Worm (Caenorhabditis elegans) whole organism, L2 larva: ENCODE results near the gene W07A12.4.

Source experiments
- C34F6.9 ChIP-seq: fragments of 150-350 bp; optimal IDR thresholded peaks from 2 replicates; lab custom pipeline; 2014; ENCODE audit warnings: missing biosample characterization, missing genetic modification characterization
- F13H6.1 ChIP-seq: sonication (generic microtip); optimal IDR thresholded peaks from 2 replicates; lab custom pipeline; 2016; ENCODE audit warnings: missing genetic modification characterization, missing compliant biosample characterization
- R02D3.7 ChIP-seq: fragments of 150-350 bp; optimal IDR thresholded peaks from 2 replicates; lab custom pipeline; 2014; ENCODE audit warnings: missing biosample characterization, missing genetic modification characterization
- ZK546.5 ChIP-seq: sonication (generic microtip); optimal IDR thresholded peaks from 2 replicates; lab custom pipeline; 2017; ENCODE audit warnings: missing biosample characterization, missing genetic modification characterization
- alr-1 ChIP-seq: fragments of 150-350 bp; optimal IDR thresholded peaks from 2 replicates; lab custom pipeline; 2014; ENCODE audit warnings: missing biosample characterization, missing genetic modification characterization
- ama-1 ChIP-seq: fragments of 150-350 bp; optimal IDR thresholded peaks from 2 replicates; lab custom pipeline; 2018; ENCODE audit warnings: inconsistent platforms
- blmp-1 ChIP-seq: sonication (generic microtip); optimal IDR thresholded peaks from 2 replicates; lab custom pipeline; 2017; ENCODE audit warnings: missing genetic modification characterization, mild to moderate bottlenecking, missing compliant biosample characterization, antibody characterized with exemption, moderate library complexity; ENCODE audit not compliant: insufficient read depth
- ceh-16 ChIP-seq: fragments of 150-350 bp; optimal IDR thresholded peaks from 2 replicates; lab custom pipeline; 2014; ENCODE audit warnings: missing biosample characterization, missing genetic modification characterization
- ceh-82 ChIP-seq: fragments of 150-350 bp; optimal IDR thresholded peaks from 2 replicates; lab custom pipeline; 2014; ENCODE audit warnings: missing biosample characterization, missing genetic modification characterization
- crh-2 ChIP-seq: sonication (generic microtip); optimal IDR thresholded peaks from 2 replicates; lab custom pipeline; 2017; ENCODE audit warnings: missing biosample characterization, missing genetic modification characterization
- dmd-4 ChIP-seq: sonication (generic microtip); optimal IDR thresholded peaks from 2 replicates; lab custom pipeline; 2017; ENCODE audit warnings: missing biosample characterization, missing genetic modification characterization
- egl-27 ChIP-seq: sonication (generic microtip); optimal IDR thresholded peaks from 3 replicates; lab custom pipeline; 2017; ENCODE audit warnings: missing biosample characterization, missing genetic modification reagents, missing genetic modification characterization
- elt-1 ChIP-seq: fragments of 150-350 bp; optimal IDR thresholded peaks from 2 replicates; lab custom pipeline; 2014; ENCODE audit warnings: missing biosample characterization, missing genetic modification characterization
- elt-3 ChIP-seq: sonication (generic microtip); optimal IDR thresholded peaks from 2 replicates; lab custom pipeline; 2017; ENCODE audit warnings: missing biosample characterization, missing genetic modification characterization
- fos-1 ChIP-seq: fragments of 150-350 bp; optimal IDR thresholded peaks from 2 replicates; lab custom pipeline; 2014; ENCODE audit warnings: missing biosample characterization, missing genetic modification characterization
- gmeb-1 ChIP-seq: fragments of 150-350 bp; optimal IDR thresholded peaks from 2 replicates; lab custom pipeline; 2014; ENCODE audit warnings: missing biosample characterization, missing genetic modification characterization
- lin-11 ChIP-seq: fragments of 150-350 bp; sonication (generic microtip); optimal IDR thresholded peaks from 2 replicates; lab custom pipeline; 2014; ENCODE audit warnings: missing biosample characterization, missing genetic modification characterization, inconsistent platforms, mixed read lengths
- lin-39 ChIP-seq: fragments of 150-350 bp; optimal IDR thresholded peaks from 2 replicates; lab custom pipeline; 2014; ENCODE audit warnings: missing biosample characterization, missing genetic modification reagents, missing genetic modification characterization
- lsy-2 ChIP-seq, 2 experiments: fragments of 150-350 bp in 1 of 2; sonication (generic microtip) in 1 of 2; optimal IDR thresholded peaks; 2 replicates each; lab custom pipeline; 2014 to 2017; ENCODE audit warnings: missing biosample characterization in 2 of 2, missing genetic modification characterization in 2 of 2
- mab-5 ChIP-seq: fragments of 150-350 bp; optimal IDR thresholded peaks from 2 replicates; lab custom pipeline; 2014; ENCODE audit warnings: missing biosample characterization, missing genetic modification characterization
- mdl-1 ChIP-seq, 2 experiments: fragments of 150-350 bp in 1 of 2; sonication (generic microtip) in 1 of 2; optimal IDR thresholded peaks; 2 replicates each; lab custom pipeline; 2017; ENCODE audit warnings: missing biosample characterization in 2 of 2, missing genetic modification characterization in 2 of 2
- nhr-10 ChIP-seq: sonication (generic microtip); optimal IDR thresholded peaks from 2 replicates; lab custom pipeline; 2017; ENCODE audit warnings: missing biosample characterization, missing genetic modification characterization
- nhr-11 ChIP-seq: fragments of 150-350 bp; optimal IDR thresholded peaks from 2 replicates; lab custom pipeline; 2014; ENCODE audit warnings: missing biosample characterization, missing genetic modification characterization
- nhr-12 ChIP-seq: fragments of 150-350 bp; optimal IDR thresholded peaks from 2 replicates; lab custom pipeline; 2014; ENCODE audit warnings: missing biosample characterization, missing genetic modification characterization
- nhr-129 ChIP-seq: fragments of 150-350 bp; optimal IDR thresholded peaks from 2 replicates; lab custom pipeline; 2014; ENCODE audit warnings: missing biosample characterization, missing genetic modification characterization
- nhr-21 ChIP-seq: fragments of 150-350 bp; optimal IDR thresholded peaks from 2 replicates; lab custom pipeline; 2014; ENCODE audit warnings: missing biosample characterization, missing genetic modification characterization
- nhr-237 ChIP-seq: fragments of 150-350 bp; optimal IDR thresholded peaks from 2 replicates; lab custom pipeline; 2014; ENCODE audit warnings: missing biosample characterization, missing genetic modification characterization
- nhr-25 ChIP-seq: fragments of 150-350 bp; sonication (generic microtip); optimal IDR thresholded peaks from 3 replicates; lab custom pipeline; 2014; ENCODE audit warnings: missing biosample characterization, missing genetic modification characterization
- nhr-6 ChIP-seq: fragments of 150-350 bp; optimal IDR thresholded peaks from 2 replicates; lab custom pipeline; 2014; ENCODE audit warnings: missing biosample characterization, missing genetic modification characterization
- nhr-77 ChIP-seq: fragments of 150-350 bp; optimal IDR thresholded peaks from 2 replicates; lab custom pipeline; 2014; ENCODE audit warnings: missing biosample characterization, missing genetic modification characterization
- sem-4 ChIP-seq: fragments of 150-350 bp; optimal IDR thresholded peaks from 2 replicates; lab custom pipeline; 2014; ENCODE audit warnings: missing biosample characterization, missing genetic modification reagents, missing genetic modification characterization
- sma-3 ChIP-seq: sonication (generic microtip); optimal IDR thresholded peaks from 2 replicates; lab custom pipeline; 2016; ENCODE audit warnings: missing genetic modification reagents, missing genetic modification characterization, missing compliant biosample characterization
- sma-9 ChIP-seq, 2 experiments: fragments of 150-350 bp in 1 of 2; sonication (generic microtip) in 1 of 2; optimal IDR thresholded peaks; 2 replicates each; lab custom pipeline; 2014 to 2016; ENCODE audit warnings: missing genetic modification characterization in 2 of 2, mild to moderate bottlenecking in 1 of 2, missing biosample characterization in 1 of 2, missing compliant biosample characterization in 1 of 2, missing genetic modification reagents in 1 of 2, moderate library complexity in 1 of 2
- snpc-4 ChIP-seq: fragments of 150-350 bp; optimal IDR thresholded peaks from 2 replicates; lab custom pipeline; 2014; ENCODE audit warnings: missing biosample characterization, missing genetic modification characterization
- unc-39 ChIP-seq: fragments of 150-350 bp; optimal IDR thresholded peaks from 2 replicates; lab custom pipeline; 2014; ENCODE audit warnings: missing biosample characterization, missing genetic modification characterization
- unc-55 ChIP-seq: fragments of 150-350 bp; sonication (generic microtip); optimal IDR thresholded peaks from 3 replicates; lab custom pipeline; 2014; ENCODE audit warnings: missing biosample characterization, missing genetic modification reagents, missing genetic modification characterization
- zag-1 ChIP-seq: fragments of 150-350 bp; optimal IDR thresholded peaks from 2 replicates; lab custom pipeline; 2014; ENCODE audit warnings: missing biosample characterization, missing genetic modification characterization
- ztf-1 ChIP-seq: fragments of 200-800 bp; sonication (Bioruptor generic); conservative IDR thresholded peaks from 2 replicates; pipeline ENCODE4 v1.3.6; 2022; ENCODE audit warnings: missing genetic modification characterization, missing compliant biosample characterization
- ztf-11 ChIP-seq: sonication (generic microtip); optimal IDR thresholded peaks from 2 replicates; lab custom pipeline; 2017; ENCODE audit warnings: missing biosample characterization, missing genetic modification characterization
- ztf-4 ChIP-seq: fragments of 150-350 bp; optimal IDR thresholded peaks from 2 replicates; lab custom pipeline; 2014; ENCODE audit warnings: missing biosample characterization, missing genetic modification characterization

Gene W07A12.4

ce11 chrII:9156277-9156676 is 10.2 kb downstream of the W07A12.4 start:
- TF ChIP-seq lin-39 = no peak
- TF ChIP-seq lsy-2 (tag; optimal IDR thresholded peaks at IDR 0.05; lab: Kevin White, UChicago) = no peak
- TF ChIP-seq nhr-21 (tag; lab: Kevin White, UChicago) = peak; percentile 0
- TF ChIP-seq nhr-129 (tag; lab: Kevin White, UChicago) = peak; percentile 67
- TF ChIP-seq elt-3 (tag; lab: Kevin White, UChicago) = no peak
- no peak for TF ChIP-seq sma-9 (GFP tag; optimal IDR thresholded peaks at IDR 0.05; lab: Kevin White, UChicago)
- no peak for TF ChIP-seq sma-9 (tag; optimal IDR thresholded peaks at IDR 0.05; lab: Kevin White, UChicago)
- TF ChIP-seq nhr-11 (tag; lab: Kevin White, UChicago) = no peak
- no peak for TF ChIP-seq unc-39 (tag; lab: Kevin White, UChicago)
- TF ChIP-seq ztf-11 (tag; lab: Kevin White, UChicago) = no peak
- TF ChIP-seq zag-1 (tag; lab: Kevin White, UChicago) = no peak
- TF ChIP-seq nhr-25 = peak; percentile 45
- TF ChIP-seq sem-4 = no peak
- no peak for TF ChIP-seq lin-11 (tag; lab: Kevin White, UChicago)
- TF ChIP-seq sma-3 (GFP tag; lab: Kevin White, UChicago) = no peak
- no peak for TF ChIP-seq ztf-4 (tag; lab: Kevin White, UChicago)

- TF ChIP-seq zag-1 (tag; lab: Kevin White, UChicago) (no peak), nhr-129 (tag; lab: Kevin White, UChicago) (peak; percentile 70), nhr-11 (tag; lab: Kevin White, UChicago) (no peak), mab-5 (tag; lab: Kevin White, UChicago) (no peak), nhr-10 (tag; lab: Kevin White, UChicago) (no peak), nhr-21 (tag; lab: Kevin White, UChicago) (no peak), R02D3.7 (no peak), sma-3 (GFP tag; lab: Kevin White, UChicago) (no peak), blmp-1 (no peak), nhr-237 (tag; lab: Kevin White, UChicago) (no peak), C34F6.9 (tag; lab: Kevin White, UChicago) (no peak), ama-1 (lab: Kevin White, UChicago) (no peak), lin-39 (no peak), elt-3 (tag; lab: Kevin White, UChicago) (no peak), crh-2 (peak; percentile 56), alr-1 (tag; lab: Kevin White, UChicago) (no peak), ceh-16 (tag; lab: Kevin White, UChicago) (no peak), ceh-82 (no peak), F13H6.1 (tag; lab: Kevin White, UChicago) (no peak), unc-55 (GFP tag; lab: Kevin White, UChicago) (no peak), sma-9 (GFP tag; optimal IDR thresholded peaks at IDR 0.05; lab: Kevin White, UChicago) (peak; percentile 77), sma-9 (tag; optimal IDR thresholded peaks at IDR 0.05; lab: Kevin White, UChicago) (no peak), fos-1 (tag; lab: Kevin White, UChicago) (peak; percentile 97), ZK546.5 (no peak), dmd-4 (tag; lab: Kevin White, UChicago) (no peak), gmeb-1 (peak; percentile 1), ztf-11 (tag; lab: Kevin White, UChicago) (no peak), nhr-77 (tag; lab: Kevin White, UChicago) (no peak), nhr-25 (no peak), ztf-4 (tag; lab: Kevin White, UChicago) (no peak), ztf-1 (GFP tag; lab: Robert Waterston, UW) (no peak), elt-1 (no peak), mdl-1 (tag; optimal IDR thresholded peaks at IDR 0.05; lab: Kevin White, UChicago) (no peak)
Measured at ce11 chrII:9157125-9157524, 11.1 kb downstream of the W07A12.4 start.

DNA sequence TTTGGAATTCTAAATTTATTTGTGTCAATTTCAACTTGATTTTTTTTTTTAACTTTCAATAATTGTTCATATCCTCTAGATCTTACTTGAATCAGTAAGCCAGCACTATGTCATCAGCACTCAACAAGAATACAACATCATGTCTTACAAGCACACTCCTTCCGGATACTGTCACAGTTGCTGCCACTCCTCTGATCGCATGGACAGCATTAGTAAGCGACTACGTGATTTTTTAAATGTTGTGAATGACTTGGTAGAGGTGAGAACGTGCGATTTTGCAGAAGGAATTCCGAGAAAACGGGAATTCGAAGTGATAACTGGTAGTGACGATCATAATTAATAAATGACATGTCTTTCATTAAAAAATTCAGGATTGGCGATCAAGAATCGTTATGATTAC is 12.0 kb downstream of the W07A12.4 start, which contains the start of gene oac-54:
Gene oac-54, plus strand, starts transcription at position 83 of the 400 bp plus-strand sequence.
- TF ChIP-seq F13H6.1 (tag; lab: Kevin White, UChicago) = no peak
- no peak for TF ChIP-seq snpc-4 (tag; lab: Kevin White, UChicago)
- no peak for TF ChIP-seq egl-27 (tag; lab: Kevin White, UChicago)
- TF ChIP-seq sem-4 = no peak
- TF ChIP-seq nhr-6 (tag; lab: Kevin White, UChicago) = no peak
- no peak for TF ChIP-seq unc-39 (tag; lab: Kevin White, UChicago)
- no peak for TF ChIP-seq unc-55 (GFP tag; lab: Kevin White, UChicago)
- no peak for TF ChIP-seq nhr-12 (tag; lab: Kevin White, UChicago)
- no peak for TF ChIP-seq nhr-25
- TF ChIP-seq fos-1 (tag; lab: Kevin White, UChicago) = no peak
- TF ChIP-seq lin-11 (tag; lab: Kevin White, UChicago) = no peak
- no peak for TF ChIP-seq nhr-237 (tag; lab: Kevin White, UChicago)
- TF ChIP-seq sma-3 (GFP tag; lab: Kevin White, UChicago) = no peak
- no peak for TF ChIP-seq crh-2
- TF ChIP-seq elt-3 (tag; lab: Kevin White, UChicago) = no peak
- TF ChIP-seq, all 48 proteins: peak for 0
